Worm (Caenorhabditis elegans) whole organism, young adult: ENCODE measurements around the gene tsp-8.

ENCODE experiments used
- C17E4.6 ChIP-seq: fragments of 200-800 bp; sonication (Bioruptor generic); IDR thresholded peaks from 2 replicates; pipeline ENCODE4 v1.3.6; 2022; ENCODE audit warnings: missing genetic modification reagents, missing genetic modification characterization, missing compliant biosample characterization
- F22D6.2 ChIP-seq: sonication (generic microtip); optimal IDR thresholded peaks from 2 replicates; lab custom pipeline; 2016; ENCODE audit warnings: mild to moderate bottlenecking, missing genetic modification characterization, missing compliant biosample characterization
- F55B11.4 ChIP-seq: sonication (generic microtip); optimal IDR thresholded peaks from 2 replicates; lab custom pipeline; 2016; ENCODE audit warnings: missing compliant biosample characterization, missing genetic modification characterization, borderline replicate concordance; ENCODE audit not compliant: insufficient read depth
- F57A8.1 ChIP-seq: fragments of 200-800 bp; sonication (Bioruptor generic); optimal IDR thresholded peaks from 2 replicates; lab custom pipeline; 2018; ENCODE audit warnings: mild to moderate bottlenecking, missing genetic modification characterization, moderate library complexity, missing compliant biosample characterization
- K11D2.4 ChIP-seq: fragments of 200-800 bp; sonication (Bioruptor generic); IDR thresholded peaks from 2 replicates; pipeline ENCODE4 v1.3.6; 2022; ENCODE audit warnings: missing genetic modification reagents, missing genetic modification characterization, missing compliant biosample characterization
- T07F8.4 ChIP-seq: sonication (generic microtip); optimal IDR thresholded peaks from 2 replicates; lab custom pipeline; 2016; ENCODE audit warnings: mild to moderate bottlenecking, missing genetic modification characterization, moderate library complexity, missing compliant biosample characterization
- Y56A3A.18 ChIP-seq: fragments of 200-800 bp; sonication (Bioruptor generic); IDR thresholded peaks from 2 replicates; pipeline ENCODE4 v1.3.6; 2022; ENCODE audit warnings: missing genetic modification reagents, missing genetic modification characterization, missing compliant biosample characterization
- Y95B8A.8 ChIP-seq: fragments of 200-800 bp; sonication (Bioruptor generic); IDR thresholded peaks from 2 replicates; pipeline ENCODE4 v1.3.6; 2022; ENCODE audit warnings: missing genetic modification reagents, missing genetic modification characterization, missing compliant biosample characterization
- ZK185.1 ChIP-seq: sonication (generic microtip); optimal IDR thresholded peaks from 2 replicates; lab custom pipeline; 2016; ENCODE audit warnings: mild to moderate bottlenecking, missing genetic modification characterization, missing compliant biosample characterization; ENCODE audit not compliant: poor library complexity, severe bottlenecking
- ama-1 ChIP-seq, 3 experiments: fragments of 150-350 bp in 1 of 3; sonication (generic microtip) in 2 of 3; optimal IDR thresholded peaks; 2 replicates each; lab custom pipeline; 2014 to 2018; ENCODE audit warnings: missing biosample characterization in 2 of 3, missing genetic modification characterization in 2 of 3, missing genetic modification reagents in 2 of 3
- aptf-2 ChIP-seq: fragments of 200-800 bp; sonication (Bioruptor generic); conservative IDR thresholded peaks from 2 replicates; pipeline ENCODE4 v1.3.6; 2022; ENCODE audit warnings: missing genetic modification reagents, missing genetic modification characterization, missing compliant biosample characterization
- atf-7 ChIP-seq: sonication (generic microtip); optimal IDR thresholded peaks from 2 replicates; lab custom pipeline; 2017; ENCODE audit warnings: mild to moderate bottlenecking, missing genetic modification characterization, missing compliant biosample characterization
- cebp-1 ChIP-seq, 2 experiments: fragments of 200-800 bp in 1 of 2; sonication (Bioruptor generic) in 1 of 2; sonication (generic microtip) in 1 of 2; IDR thresholded peaks in 1 of 2; optimal IDR thresholded peaks in 1 of 2; 2 replicates each; pipeline versions ENCODE4 v1.3.6 to Lab custom; 2017 to 2022; ENCODE audit warnings: missing compliant biosample characterization in 2 of 2, missing genetic modification characterization in 2 of 2, mild to moderate bottlenecking in 1 of 2, missing genetic modification reagents in 1 of 2, moderate library complexity in 1 of 2
- ceh-58 ChIP-seq: fragments of 200-800 bp; sonication (Bioruptor generic); IDR thresholded peaks from 2 replicates; pipeline ENCODE4 v1.3.6; 2022; ENCODE audit warnings: missing genetic modification characterization, missing compliant biosample characterization
- ceh-91 ChIP-seq: fragments of 200-800 bp; sonication (Bioruptor generic); IDR thresholded peaks from 2 replicates; pipeline ENCODE4 v1.3.6; 2022; ENCODE audit warnings: missing genetic modification reagents, missing genetic modification characterization, missing compliant biosample characterization
- ekl-4 ChIP-seq: fragments of 200-800 bp; sonication (Bioruptor generic); IDR thresholded peaks from 2 replicates; pipeline ENCODE4 v1.3.6; 2022; ENCODE audit warnings: missing genetic modification reagents, missing genetic modification characterization, missing compliant biosample characterization
- ets-4 ChIP-seq: fragments of 200-800 bp; sonication (Bioruptor generic); optimal IDR thresholded peaks from 2 replicates; lab custom pipeline; 2018; ENCODE audit warnings: mild to moderate bottlenecking, missing genetic modification characterization, missing compliant biosample characterization
- fkh-3 ChIP-seq: sonication (generic microtip); optimal IDR thresholded peaks from 2 replicates; lab custom pipeline; 2016; ENCODE audit warnings: mild to moderate bottlenecking, missing genetic modification characterization, missing compliant biosample characterization
- gei-17 ChIP-seq: fragments of 200-800 bp; sonication (Bioruptor generic); optimal IDR thresholded peaks from 2 replicates; lab custom pipeline; 2018; ENCODE audit warnings: mild to moderate bottlenecking, missing genetic modification characterization, missing compliant biosample characterization
- him-1 ChIP-seq: sonication (generic microtip); optimal IDR thresholded peaks from 2 replicates; lab custom pipeline; 2016; ENCODE audit warnings: missing genotype, missing genetic modification reagents, missing genetic modification characterization, missing compliant biosample characterization
- hlh-12 ChIP-seq: sonication (generic microtip); optimal IDR thresholded peaks from 2 replicates; lab custom pipeline; 2016; ENCODE audit warnings: missing genetic modification characterization, missing compliant biosample characterization
- hlh-26 ChIP-seq: fragments of 200-800 bp; sonication (Bioruptor generic); conservative IDR thresholded peaks from 2 replicates; pipeline ENCODE4 v1.3.6; 2022; ENCODE audit warnings: missing genetic modification reagents, missing genetic modification characterization, missing compliant biosample characterization
- hmg-1.2 ChIP-seq: fragments of 200-800 bp; sonication (Bioruptor generic); IDR thresholded peaks from 2 replicates; pipeline ENCODE4 v1.3.6; 2022; ENCODE audit warnings: missing genetic modification reagents, missing genetic modification characterization, missing compliant biosample characterization
- hrde-1 ChIP-seq: sonication (generic microtip); optimal IDR thresholded peaks from 2 replicates; lab custom pipeline; 2016; ENCODE audit warnings: missing genetic modification characterization, mild to moderate bottlenecking, missing compliant biosample characterization, moderate library complexity, missing genotype, missing genetic modification reagents, borderline replicate concordance
- hsf-1 ChIP-seq: fragments of 200-800 bp; sonication (Bioruptor generic); IDR thresholded peaks from 2 replicates; pipeline ENCODE4 v1.3.6; 2022; ENCODE audit warnings: missing genetic modification reagents, missing genetic modification characterization, missing compliant biosample characterization
- let-607 ChIP-seq, 2 experiments: fragments of 200-800 bp in 1 of 2; sonication (Bioruptor generic) in 1 of 2; sonication (generic microtip) in 1 of 2; optimal IDR thresholded peaks; 2 replicates each; lab custom pipeline; 2016 to 2018; ENCODE audit warnings: mild to moderate bottlenecking in 2 of 2, missing compliant biosample characterization in 2 of 2, missing genetic modification characterization in 2 of 2, moderate library complexity in 2 of 2, missing genotype in 1 of 2
- lin-26 ChIP-seq: fragments of 200-800 bp; sonication (Bioruptor generic); IDR thresholded peaks from 2 replicates; pipeline ENCODE4 v1.3.6; 2022; ENCODE audit warnings: missing genetic modification reagents, missing genetic modification characterization, missing compliant biosample characterization
- lsl-1 ChIP-seq: fragments of 200-800 bp; sonication (Bioruptor generic); optimal IDR thresholded peaks from 2 replicates; lab custom pipeline; 2018; ENCODE audit warnings: mild to moderate bottlenecking, missing genetic modification characterization, moderate library complexity, missing compliant biosample characterization
- lsy-27 ChIP-seq: sonication (generic microtip); optimal IDR thresholded peaks from 2 replicates; lab custom pipeline; 2017; ENCODE audit warnings: missing genetic modification characterization, mild to moderate bottlenecking, missing compliant biosample characterization, antibody characterized with exemption, missing genotype, borderline replicate concordance; ENCODE audit not compliant: insufficient read depth
- madf-3 ChIP-seq: fragments of 200-800 bp; sonication (Bioruptor generic); IDR thresholded peaks from 2 replicates; pipeline ENCODE4 v1.3.6; 2022; ENCODE audit warnings: missing genetic modification reagents, missing genetic modification characterization, missing compliant biosample characterization
- madf-6 ChIP-seq: fragments of 200-800 bp; sonication (Bioruptor generic); IDR thresholded peaks from 2 replicates; pipeline ENCODE4 v1.3.6; 2022; ENCODE audit warnings: missing genetic modification reagents, missing genetic modification characterization, missing compliant biosample characterization
- mcd-1 ChIP-seq: fragments of 200-800 bp; sonication (Bioruptor generic); IDR thresholded peaks from 2 replicates; pipeline ENCODE4 v1.3.6; 2022; ENCODE audit warnings: missing genetic modification reagents, missing genetic modification characterization, missing compliant biosample characterization
- mes-4 ChIP-seq: sonication (generic microtip); optimal IDR thresholded peaks from 2 replicates; lab custom pipeline; 2016; ENCODE audit warnings: missing genotype, missing genetic modification characterization, missing compliant biosample characterization
- nfya-1 ChIP-seq: sonication (generic microtip); optimal IDR thresholded peaks from 2 replicates; lab custom pipeline; 2017; ENCODE audit warnings: antibody characterized with exemption, missing compliant biosample characterization, missing genetic modification characterization, borderline replicate concordance; ENCODE audit not compliant: insufficient read depth
- nhr-80 ChIP-seq: sonication (generic microtip); optimal IDR thresholded peaks from 2 replicates; lab custom pipeline; 2016; ENCODE audit warnings: missing genetic modification characterization, missing compliant biosample characterization
- nhr-90 ChIP-seq: sonication (generic microtip); optimal IDR thresholded peaks from 2 replicates; lab custom pipeline; 2016; ENCODE audit warnings: missing genotype, mild to moderate bottlenecking, missing genetic modification characterization, missing compliant biosample characterization
- sea-2 ChIP-seq: fragments of 200-800 bp; sonication (Bioruptor generic); IDR thresholded peaks from 2 replicates; pipeline ENCODE4 v1.3.6; 2022; ENCODE audit warnings: missing genetic modification characterization, missing compliant biosample characterization
- snpc-3.4 ChIP-seq: sonication (generic microtip); optimal IDR thresholded peaks from 2 replicates; lab custom pipeline; 2017; ENCODE audit warnings: missing genetic modification characterization, mild to moderate bottlenecking, missing compliant biosample characterization, antibody characterized with exemption, moderate library complexity, missing genotype, missing genetic modification reagents
- tbx-9 ChIP-seq: sonication (generic microtip); optimal IDR thresholded peaks from 2 replicates; lab custom pipeline; 2016; ENCODE audit warnings: borderline replicate concordance, missing genetic modification characterization, inconsistent platforms, missing compliant biosample characterization
- unc-62 ChIP-seq: fragments of 150-350 bp; optimal IDR thresholded peaks from 2 replicates; lab custom pipeline; 2014; ENCODE audit warnings: missing biosample characterization, missing genetic modification reagents, missing genetic modification characterization
- zfh-2 ChIP-seq: fragments of 200-800 bp; sonication (Bioruptor generic); conservative IDR thresholded peaks from 2 replicates; pipeline ENCODE4 v1.3.6; 2022; ENCODE audit warnings: missing genetic modification reagents, missing genetic modification characterization, missing compliant biosample characterization
- ztf-22 ChIP-seq: fragments of 200-800 bp; sonication (Bioruptor generic); optimal IDR thresholded peaks from 2 replicates; lab custom pipeline; 2018; ENCODE audit warnings: mild to moderate bottlenecking, missing genetic modification characterization, moderate library complexity, missing compliant biosample characterization

Gene tsp-8

ce11 chrX:14753514-14754076 lies 24.3 kb upstream of the tsp-8 start, which contains the start of gene sucl-1 (continued):
- TF ChIP-seq hrde-1 (tag; lab: Kevin White, UChicago) (no peak), hmg-1.2 (GFP tag; lab: Robert Waterston, UW) (peak; percentile 81), ama-1 (optimal IDR thresholded peaks at IDR 0.05; lab: Kevin White, UChicago) (no peak), ama-1 (GFP tag; optimal IDR thresholded peaks at IDR 0.05; lab: Kevin White, UChicago) (peak in 1 of 2 experiments; percentile 39), mcd-1 (GFP tag; lab: Robert Waterston, UW) (peak; percentile 67), him-1 (no peak), K11D2.4 (0 out of 2 replicates have a peak, but pooled peaks have one; percentile 55), lsy-27 (tag; lab: Kevin White, UChicago) (no peak), atf-7 (peak; percentile 20), unc-62 (GFP tag; lab: Kevin White, UChicago) (no peak), sea-2 (GFP tag; lab: Robert Waterston, UW) (no peak)

ce11 chrX:14751911-14752310 lies 22.6 kb upstream of the tsp-8 start, which contains the start of gene C05G5.3:
TSS of gene C05G5.3 (minus strand) at chrX:14752011.
- TF ChIP-seq Y56A3A.18 (GFP tag; lab: Robert Waterston, UW) (no peak), zfh-2 (GFP tag; lab: Robert Waterston, UW) (0 out of 2 replicates have a peak, but pooled peaks have one; percentile 7)

- TF ChIP-seq hlh-12 (tag; lab: Kevin White, UChicago) = no peak
- no peak for TF ChIP-seq ekl-4 (GFP tag; lab: Robert Waterston, UW)
- no peak for TF ChIP-seq fkh-3 (tag; lab: Kevin White, UChicago)
- TF ChIP-seq F57A8.1 (GFP tag; lab: Kevin White, UChicago) = peak; percentile 4
- TF ChIP-seq T07F8.4 (tag; lab: Kevin White, UChicago) = no peak
- TF ChIP-seq cebp-1 (GFP tag; IDR thresholded peaks at IDR 0.05; lab: Robert Waterston, UW) = peak; percentile 99
- TF ChIP-seq cebp-1 (tag; optimal IDR thresholded peaks at IDR 0.05; lab: Kevin White, UChicago) = peak; percentile 100
- peak; percentile 50 for TF ChIP-seq nhr-90 (tag; lab: Kevin White, UChicago)
- peak; percentile 15 for TF ChIP-seq F22D6.2
- no peak for TF ChIP-seq snpc-3.4 (tag; lab: Kevin White, UChicago)
- TF ChIP-seq nhr-80 = peak; percentile 100
- no peak for TF ChIP-seq mes-4 (tag; lab: Kevin White, UChicago)
- TF ChIP-seq madf-3 = no peak
- no peak for TF ChIP-seq hrde-1 (tag; lab: Kevin White, UChicago)
- TF ChIP-seq F55B11.4 (tag; lab: Kevin White, UChicago) = no peak
- TF ChIP-seq gei-17 (GFP tag; lab: Kevin White, UChicago) = peak; percentile 41
- TF ChIP-seq ztf-22 (GFP tag; lab: Kevin White, UChicago) = peak; percentile 10
- TF ChIP-seq hlh-26 (GFP tag; lab: Robert Waterston, UW) = no peak
- TF ChIP-seq madf-6 (GFP tag; lab: Robert Waterston, UW) = no peak
- peak; percentile 56; the same call in 1 of the 2 replicates for TF ChIP-seq hmg-1.2 (GFP tag; lab: Robert Waterston, UW)
- no peak for TF ChIP-seq ceh-91 (GFP tag; lab: Robert Waterston, UW)
- TF ChIP-seq ceh-58 (GFP tag; lab: Robert Waterston, UW) = no peak
- no peak for TF ChIP-seq ets-4 (GFP tag; lab: Kevin White, UChicago)
- TF ChIP-seq unc-62 (GFP tag; lab: Kevin White, UChicago) = peak; percentile 73
- TF ChIP-seq ZK185.1 (tag; lab: Kevin White, UChicago) = peak; percentile 73
- TF ChIP-seq lsl-1 (GFP tag; lab: Kevin White, UChicago) = no peak
- TF ChIP-seq tbx-9 = no peak
- 0 out of 2 replicates have a peak, but pooled peaks have one; percentile 46 for TF ChIP-seq Y95B8A.8 (GFP tag; lab: Robert Waterston, UW)
- no peak for TF ChIP-seq aptf-2 (GFP tag; lab: Robert Waterston, UW)
- no peak for TF ChIP-seq lin-26 (GFP tag; lab: Robert Waterston, UW)
- no peak for TF ChIP-seq hsf-1 (GFP tag; lab: Robert Waterston, UW)
- no peak for TF ChIP-seq nfya-1 (tag; lab: Kevin White, UChicago)
- no peak for TF ChIP-seq C17E4.6 (GFP tag; lab: Robert Waterston, UW)
- TF ChIP-seq let-607 (tag; optimal IDR thresholded peaks at IDR 0.05; lab: Kevin White, UChicago) = peak; percentile 66 to 75
Observed at ce11 chrX:14746948-14747347, 17.6 kb upstream of the tsp-8 start, which contains the start of gene C05G5.2. TSS of gene C05G5.2 (plus strand) at chrX:14747303.
